Fruit fly (Drosophila melanogaster): ENCODE data around the gene CG44259.

DNA sequence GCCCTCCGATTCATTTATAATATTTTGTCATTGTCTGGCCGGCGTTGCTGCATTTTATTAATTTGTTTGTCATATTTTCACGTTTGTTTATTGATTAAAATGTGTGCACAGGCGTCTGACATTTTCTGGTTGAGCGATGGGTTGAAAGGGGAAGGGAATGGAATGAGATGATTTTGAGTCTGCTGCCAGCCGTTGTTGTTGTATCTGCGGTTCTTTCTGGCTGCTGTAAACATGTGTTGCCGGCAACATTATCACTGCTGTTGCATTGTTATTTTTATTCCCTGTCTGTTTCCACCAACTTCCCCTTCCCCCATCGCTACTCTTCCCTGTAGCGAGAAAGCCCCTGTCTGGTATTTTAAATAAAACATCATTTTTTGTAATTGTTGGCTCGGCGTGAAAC lies 4.7 kb downstream of the CG44259 start:
- TF ChIP-seq CG12605 (GFP tag; IDR thresholded peaks at IDR 0.05) (no peak), gl (tag; optimal IDR thresholded peaks at IDR 0.05) (no peak), CG14655 (GFP tag; optimal IDR thresholded peaks at IDR 0.05) (no peak), CG4496 (GFP tag; IDR thresholded peaks at IDR 0.05) (no peak), EcR (GFP tag; optimal IDR thresholded peaks at IDR 0.05) (no peak), Ets98B (GFP tag; IDR thresholded peaks at IDR 0.05) (no peak), fd96Ca (GFP tag; IDR thresholded peaks at IDR 0.05) (no peak), CG15710 (tag; optimal IDR thresholded peaks at IDR 0.05) (no peak), CG32121 (GFP tag; IDR thresholded peaks at IDR 0.05) (no peak), rn (GFP tag; IDR thresholded peaks at IDR 0.05) (no peak)
